Worm (Caenorhabditis elegans) whole organism, young adult: ENCODE results near the gene ceh-76.

Experiments
- F39B2.1 ChIP-seq: fragments of 200-800 bp; sonication (Bioruptor generic); IDR thresholded peaks from 2 replicates; pipeline ENCODE4 v1.3.6; 2022; ENCODE audit warnings: missing genetic modification reagents, missing genetic modification characterization, missing compliant biosample characterization
- ZK185.1 ChIP-seq: sonication (generic microtip); optimal IDR thresholded peaks from 2 replicates; lab custom pipeline; 2016; ENCODE audit warnings: mild to moderate bottlenecking, missing genetic modification characterization, missing compliant biosample characterization; ENCODE audit not compliant: poor library complexity, severe bottlenecking
- cebp-1 ChIP-seq, 2 experiments: fragments of 200-800 bp in 1 of 2; sonication (Bioruptor generic) in 1 of 2; sonication (generic microtip) in 1 of 2; IDR thresholded peaks in 1 of 2; optimal IDR thresholded peaks in 1 of 2; 2 replicates each; pipeline versions ENCODE4 v1.3.6 to Lab custom; 2017 to 2022; ENCODE audit warnings: missing compliant biosample characterization in 2 of 2, missing genetic modification characterization in 2 of 2, mild to moderate bottlenecking in 1 of 2, missing genetic modification reagents in 1 of 2, moderate library complexity in 1 of 2
- dpff-1 ChIP-seq: sonication (generic microtip); optimal IDR thresholded peaks from 2 replicates; lab custom pipeline; 2017; ENCODE audit warnings: mild to moderate bottlenecking, missing genetic modification characterization, missing compliant biosample characterization
- hlh-12 ChIP-seq: sonication (generic microtip); optimal IDR thresholded peaks from 2 replicates; lab custom pipeline; 2016; ENCODE audit warnings: missing genetic modification characterization, missing compliant biosample characterization
- hmg-20 ChIP-seq: fragments of 200-800 bp; sonication (Bioruptor generic); IDR thresholded peaks from 2 replicates; pipeline ENCODE4 v1.3.6; 2022; ENCODE audit warnings: missing genetic modification reagents, missing genetic modification characterization, missing compliant biosample characterization
- hsf-1 ChIP-seq: fragments of 200-800 bp; sonication (Bioruptor generic); IDR thresholded peaks from 2 replicates; pipeline ENCODE4 v1.3.6; 2022; ENCODE audit warnings: missing genetic modification reagents, missing genetic modification characterization, missing compliant biosample characterization
- lir-1 ChIP-seq: fragments of 200-800 bp; sonication (Bioruptor generic); conservative IDR thresholded peaks from 2 replicates; pipeline ENCODE4 v1.3.6; 2022; ENCODE audit warnings: missing genetic modification reagents, missing genetic modification characterization, missing compliant biosample characterization
- madf-6 ChIP-seq: fragments of 200-800 bp; sonication (Bioruptor generic); IDR thresholded peaks from 2 replicates; pipeline ENCODE4 v1.3.6; 2022; ENCODE audit warnings: missing genetic modification reagents, missing genetic modification characterization, missing compliant biosample characterization
- nhr-90 ChIP-seq: sonication (generic microtip); optimal IDR thresholded peaks from 2 replicates; lab custom pipeline; 2016; ENCODE audit warnings: missing genotype, mild to moderate bottlenecking, missing genetic modification characterization, missing compliant biosample characterization
- pha-4 ChIP-seq: fragments of 150-350 bp; sonication (generic microtip); optimal IDR thresholded peaks from 2 replicates; lab custom pipeline; 2014; ENCODE audit warnings: missing biosample characterization, missing genetic modification reagents, missing genetic modification characterization
- sdz-38 ChIP-seq: sonication (generic microtip); optimal IDR thresholded peaks from 2 replicates; lab custom pipeline; 2016; ENCODE audit warnings: missing genotype, missing genetic modification characterization, missing compliant biosample characterization
- ztf-3 ChIP-seq: fragments of 200-800 bp; sonication (Bioruptor generic); optimal IDR thresholded peaks from 2 replicates; lab custom pipeline; 2018; ENCODE audit warnings: mild to moderate bottlenecking, missing genetic modification characterization, missing compliant biosample characterization

ce11 chrV:8005000-8005399, 10.5 kb upstream of the ceh-76 start, which contains the start of gene Y97E10AR.8:
- TF ChIP-seq cebp-1 (GFP tag; IDR thresholded peaks at IDR 0.05; lab: Robert Waterston, UW) (no peak), cebp-1 (tag; optimal IDR thresholded peaks at IDR 0.05; lab: Kevin White, UChicago) (no peak), F39B2.1 (no peak), pha-4 (no peak), hlh-12 (tag; lab: Kevin White, UChicago) (no peak), ztf-3 (GFP tag; lab: Kevin White, UChicago) (no peak), dpff-1 (tag; lab: Kevin White, UChicago) (no peak), hmg-20 (GFP tag; lab: Robert Waterston, UW) (no peak), sdz-38 (tag; lab: Kevin White, UChicago) (no peak), ZK185.1 (tag; lab: Kevin White, UChicago) (no peak), lir-1 (GFP tag; lab: Robert Waterston, UW) (no peak), madf-6 (GFP tag; lab: Robert Waterston, UW) (no peak), hsf-1 (no peak), nhr-90 (no peak)
